Worm (Caenorhabditis elegans) whole organism, L3 larva: ENCODE data around the gene clec-148.

Experiments used
- R02D3.7 ChIP-seq: fragments of 150-350 bp; optimal IDR thresholded peaks from 2 replicates; lab custom pipeline; 2014; ENCODE audit warnings: missing biosample characterization, missing genetic modification characterization
- aly-2 ChIP-seq: fragments of 150-350 bp; optimal IDR thresholded peaks from 2 replicates; lab custom pipeline; 2014; ENCODE audit warnings: missing biosample characterization, missing genetic modification characterization
- ama-1 ChIP-seq: fragments of 150-350 bp; optimal IDR thresholded peaks from 2 replicates; lab custom pipeline; 2018
- ceh-16 ChIP-seq: sonication (generic microtip); optimal IDR thresholded peaks from 2 replicates; lab custom pipeline; 2017; ENCODE audit warnings: missing biosample characterization, missing genetic modification characterization
- ceh-28 ChIP-seq: fragments of 150-350 bp; optimal IDR thresholded peaks from 2 replicates; lab custom pipeline; 2014; ENCODE audit warnings: missing biosample characterization, missing genetic modification reagents, missing genetic modification characterization
- ceh-9 ChIP-seq: sonication (generic microtip); optimal IDR thresholded peaks from 2 replicates; lab custom pipeline; 2018; ENCODE audit warnings: missing biosample characterization, missing genetic modification characterization
- daf-12 ChIP-seq: fragments of 150-350 bp; optimal IDR thresholded peaks from 2 replicates; lab custom pipeline; 2014; ENCODE audit warnings: missing biosample characterization, missing genetic modification reagents, missing genetic modification characterization
- egl-5 ChIP-seq: fragments of 150-350 bp; optimal IDR thresholded peaks from 2 replicates; lab custom pipeline; 2017; ENCODE audit warnings: missing biosample characterization, missing genetic modification reagents, missing genetic modification characterization, inconsistent platforms
- elt-2 ChIP-seq: sonication (generic microtip); optimal IDR thresholded peaks from 2 replicates; lab custom pipeline; 2016; ENCODE audit warnings: missing genetic modification reagents, mild to moderate bottlenecking, missing genetic modification characterization, missing compliant biosample characterization
- elt-3 ChIP-seq, 3 experiments: fragments of 150-350 bp in 1 of 3; sonication (generic microtip) in 2 of 3; optimal IDR thresholded peaks; 2 replicates in 2 of 3; 4 replicates in 1 of 3; lab custom pipeline; 2014 to 2017; ENCODE audit warnings: missing biosample characterization in 3 of 3, missing genetic modification characterization in 3 of 3
- eor-1 ChIP-seq, 2 experiments: fragments of 150-350 bp; optimal IDR thresholded peaks; 2 replicates each; lab custom pipeline; 2014 to 2018; ENCODE audit warnings: missing biosample characterization in 2 of 2, missing genetic modification characterization in 2 of 2
- fkh-10 ChIP-seq: sonication (generic microtip); optimal IDR thresholded peaks from 2 replicates; lab custom pipeline; 2017; ENCODE audit warnings: missing biosample characterization, missing genetic modification reagents, missing genetic modification characterization
- fkh-2 ChIP-seq: fragments of 150-350 bp; optimal IDR thresholded peaks from 2 replicates; lab custom pipeline; 2014; ENCODE audit warnings: missing biosample characterization, missing genetic modification reagents, missing genetic modification characterization
- fos-1 ChIP-seq: fragments of 150-350 bp; optimal IDR thresholded peaks from 2 replicates; lab custom pipeline; 2014; ENCODE audit warnings: missing biosample characterization, missing genetic modification characterization
- jun-1 ChIP-seq: fragments of 150-350 bp; optimal IDR thresholded peaks from 2 replicates; lab custom pipeline; 2014; ENCODE audit warnings: missing biosample characterization, missing genetic modification reagents, missing genetic modification characterization
- lin-15B ChIP-seq: fragments of 150-350 bp; optimal IDR thresholded peaks from 2 replicates; lab custom pipeline; 2014; ENCODE audit warnings: missing biosample characterization, missing genetic modification characterization
- lin-39 ChIP-seq: fragments of 150-350 bp; optimal IDR thresholded peaks from 2 replicates; lab custom pipeline; 2018; ENCODE audit warnings: missing biosample characterization, missing genetic modification reagents, missing genetic modification characterization
- lsy-12 ChIP-seq: sonication (generic microtip); optimal IDR thresholded peaks from 2 replicates; lab custom pipeline; 2016; ENCODE audit warnings: mild to moderate bottlenecking, missing genetic modification characterization, missing compliant biosample characterization
- mdl-1 ChIP-seq: fragments of 150-350 bp; optimal IDR thresholded peaks from 2 replicates; lab custom pipeline; 2014; ENCODE audit warnings: missing biosample characterization, missing genetic modification characterization
- nfya-1 ChIP-seq: sonication (generic microtip); optimal IDR thresholded peaks from 2 replicates; lab custom pipeline; 2017; ENCODE audit warnings: missing genetic modification characterization, mild to moderate bottlenecking, missing compliant biosample characterization, antibody characterized with exemption, moderate library complexity; ENCODE audit not compliant: insufficient read depth
- nhr-12 ChIP-seq: fragments of 150-350 bp; optimal IDR thresholded peaks from 2 replicates; lab custom pipeline; 2014; ENCODE audit warnings: missing biosample characterization, missing genetic modification characterization
- nhr-237 ChIP-seq: fragments of 150-350 bp; optimal IDR thresholded peaks from 2 replicates; lab custom pipeline; 2014; ENCODE audit warnings: missing biosample characterization, missing genetic modification characterization
- nhr-25 ChIP-seq: sonication (generic microtip); optimal IDR thresholded peaks from 2 replicates; lab custom pipeline; 2017; ENCODE audit warnings: missing biosample characterization, missing genetic modification characterization
- nhr-28 ChIP-seq: fragments of 150-350 bp; optimal IDR thresholded peaks from 2 replicates; lab custom pipeline; 2014; ENCODE audit warnings: missing biosample characterization, missing genetic modification characterization
- nhr-67 ChIP-seq: fragments of 150-350 bp; optimal IDR thresholded peaks from 2 replicates; lab custom pipeline; 2014; ENCODE audit warnings: missing biosample characterization, missing genetic modification characterization
- nhr-76 ChIP-seq: fragments of 150-350 bp; sonication (generic microtip); optimal IDR thresholded peaks from 5 replicates; lab custom pipeline; 2014; ENCODE audit warnings: missing biosample characterization, missing genetic modification characterization
- nhr-77 ChIP-seq: fragments of 150-350 bp; optimal IDR thresholded peaks from 2 replicates; lab custom pipeline; 2014; ENCODE audit warnings: missing biosample characterization, missing genetic modification characterization
- pha-4 ChIP-seq: fragments of 150-350 bp; optimal IDR thresholded peaks from 2 replicates; lab custom pipeline; 2014; ENCODE audit warnings: missing biosample characterization, missing genetic modification reagents, missing genetic modification characterization
- sea-2 ChIP-seq: fragments of 150-350 bp; sonication (generic microtip); optimal IDR thresholded peaks from 4 replicates; lab custom pipeline; 2014; ENCODE audit warnings: missing biosample characterization, missing genetic modification reagents, missing genetic modification characterization
- skn-1 ChIP-seq: fragments of 150-350 bp; optimal IDR thresholded peaks from 2 replicates; lab custom pipeline; 2014; ENCODE audit warnings: missing biosample characterization, missing genetic modification characterization
- snpc-4 ChIP-seq: fragments of 150-350 bp; optimal IDR thresholded peaks from 2 replicates; lab custom pipeline; 2014; ENCODE audit warnings: missing biosample characterization, missing genetic modification characterization
- tbx-2 ChIP-seq: sonication (generic microtip); optimal IDR thresholded peaks from 2 replicates; lab custom pipeline; 2016; ENCODE audit warnings: mild to moderate bottlenecking, missing genetic modification characterization, missing compliant biosample characterization
- unc-39 ChIP-seq: sonication (generic microtip); optimal IDR thresholded peaks from 4 replicates; lab custom pipeline; 2017; ENCODE audit warnings: missing biosample characterization, missing genetic modification characterization
- unc-62 ChIP-seq: fragments of 150-350 bp; sonication (generic microtip); optimal IDR thresholded peaks from 4 replicates; lab custom pipeline; 2014; ENCODE audit warnings: missing biosample characterization, missing genetic modification reagents, missing genetic modification characterization
- zag-1 ChIP-seq: fragments of 150-350 bp; optimal IDR thresholded peaks from 2 replicates; lab custom pipeline; 2014; ENCODE audit warnings: missing biosample characterization, missing genetic modification characterization

clec-148 gene

ce11 chrIII:178126-178525, 2.5 kb upstream of the clec-148 start:
- TF ChIP-seq nhr-28 (tag; lab: Kevin White, UChicago): no peak
- no peak for TF ChIP-seq pha-4 (tag; lab: Kevin White, UChicago)
- TF ChIP-seq ceh-28: no peak
- TF ChIP-seq nhr-77 (tag; lab: Kevin White, UChicago): no peak
- TF ChIP-seq tbx-2 (tag; lab: Kevin White, UChicago): no peak
- TF ChIP-seq lin-15B: no peak
- no peak for TF ChIP-seq lin-39 (tag; lab: Kevin White, UChicago)
- TF ChIP-seq elt-3 (tag; optimal IDR thresholded peaks at IDR 0.05; lab: Kevin White, UChicago): no peak
- TF ChIP-seq skn-1 (tag; lab: Kevin White, UChicago): no peak
- TF ChIP-seq fkh-10: no peak
- no peak for TF ChIP-seq egl-5 (tag; lab: Kevin White, UChicago)
- TF ChIP-seq lsy-12 (tag; lab: Kevin White, UChicago): no peak
- TF ChIP-seq nfya-1: no peak
- TF ChIP-seq eor-1 (tag; optimal IDR thresholded peaks at IDR 0.05; lab: Kevin White, UChicago): no peak
- no peak for TF ChIP-seq fos-1 (tag; lab: Kevin White, UChicago)
- TF ChIP-seq unc-39 (tag; lab: Kevin White, UChicago): no peak

- no peak for TF ChIP-seq nhr-25 (tag; lab: Kevin White, UChicago)
- TF ChIP-seq jun-1 (tag; lab: Kevin White, UChicago): no peak
- TF ChIP-seq nhr-76 (tag; lab: Kevin White, UChicago): no peak
- TF ChIP-seq nhr-77 (tag; lab: Kevin White, UChicago): no peak
- TF ChIP-seq unc-39 (tag; lab: Kevin White, UChicago): no peak
Observed at ce11 chrIII:177715-178114, 2.1 kb upstream of the clec-148 start, which contains the start of gene F40G9.14. TSS of gene F40G9.14 (minus strand) at chrIII:177815.

DNA sequence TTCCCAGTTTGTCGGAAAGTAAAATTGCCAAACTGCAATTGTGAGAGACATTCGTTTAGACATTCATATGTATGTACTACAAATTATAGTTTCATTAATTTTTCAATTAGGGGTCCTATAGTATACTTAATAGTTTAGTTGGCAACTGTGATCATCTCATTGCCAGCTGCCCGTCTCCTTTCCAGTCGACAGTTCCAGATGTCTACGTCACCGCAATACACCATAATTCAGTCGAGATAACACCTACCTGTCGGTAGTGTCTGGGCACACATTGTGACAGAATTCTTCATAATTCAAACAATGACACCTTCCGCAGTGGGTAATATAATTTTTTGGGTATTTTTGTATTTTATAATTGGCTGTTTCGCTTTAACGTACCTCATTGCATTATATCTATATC, 2.1 kb downstream of the clec-148 start, which contains the start of gene F40G9.19:
TSS of gene F40G9.19 (plus strand) at position 301 of the 400 bp plus-strand sequence.
- TF ChIP-seq jun-1 (tag; lab: Kevin White, UChicago) (no peak), nhr-76 (tag; lab: Kevin White, UChicago) (no peak), nhr-28 (tag; lab: Kevin White, UChicago) (no peak), nhr-25 (tag; lab: Kevin White, UChicago) (no peak), zag-1 (no peak), ceh-9 (tag; lab: Kevin White, UChicago) (no peak)
- TF ChIP-seq, all 47 proteins: peak for 0

- no peak for TF ChIP-seq nhr-12 (tag; lab: Kevin White, UChicago)
- TF ChIP-seq elt-2: no peak
- no peak for TF ChIP-seq nhr-237
- no peak for TF ChIP-seq unc-39 (tag; lab: Kevin White, UChicago)
- TF ChIP-seq ceh-9 (tag; lab: Kevin White, UChicago): no peak
- TF ChIP-seq unc-62 (GFP tag; lab: Kevin White, UChicago): no peak
- TF ChIP-seq ceh-28: no peak
- no peak for TF ChIP-seq sea-2
- no peak for TF ChIP-seq jun-1 (tag; lab: Kevin White, UChicago)
- TF ChIP-seq ceh-16: no peak
- TF ChIP-seq egl-5 (tag; lab: Kevin White, UChicago): no peak
- no peak for TF ChIP-seq daf-12 (tag; lab: Kevin White, UChicago)
- no peak for TF ChIP-seq lin-15B
- no peak for TF ChIP-seq fkh-10
- no peak for TF ChIP-seq elt-3 (tag; optimal IDR thresholded peaks at IDR 0.05; lab: Kevin White, UChicago)
- TF ChIP-seq mdl-1 (tag; lab: Kevin White, UChicago): no peak
- no peak for TF ChIP-seq fkh-2 (tag; lab: Kevin White, UChicago)
- TF ChIP-seq tbx-2 (tag; lab: Kevin White, UChicago): no peak
- TF ChIP-seq snpc-4 (tag; lab: Kevin White, UChicago): no peak
- no peak for TF ChIP-seq nfya-1
Observed at ce11 chrIII:171617-172016, 4.0 kb downstream of the clec-148 start, which contains the start of the genes F40G9.9 and F40G9.12. TSS of gene F40G9.9 (minus strand) at chrIII:171717. TSS of gene F40G9.12 (plus strand) at chrIII:171847.

DNA sequence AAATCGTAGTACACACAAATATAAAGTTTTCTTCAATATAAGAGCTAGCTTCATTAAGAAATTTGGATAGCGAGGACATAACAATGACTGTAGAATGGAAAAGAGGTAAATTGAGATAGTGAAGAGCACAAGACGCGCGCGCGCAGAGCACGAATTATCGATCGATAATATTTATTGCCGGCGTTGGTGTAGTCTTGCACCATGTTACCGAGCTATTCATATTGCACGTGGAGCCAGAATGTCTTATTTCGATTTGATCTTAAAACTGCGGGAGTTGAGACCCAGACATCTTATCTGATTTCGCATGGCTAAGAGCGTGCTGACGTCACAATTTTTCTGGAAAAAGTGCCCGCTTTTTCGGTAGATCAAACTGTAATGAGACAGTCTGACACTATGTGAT, 6.2 kb downstream of the clec-148 start, which contains the start of gene F40G9.18:
TSS of gene F40G9.18 (minus strand) at position 101 of the 400 bp plus-strand sequence.
- no peak for TF ChIP-seq ama-1 (lab: Kevin White, UChicago)
- no peak for TF ChIP-seq fkh-10
- TF ChIP-seq nhr-67 (tag; lab: Kevin White, UChicago): no peak
- no peak for TF ChIP-seq unc-62 (GFP tag; lab: Kevin White, UChicago)
- TF ChIP-seq nhr-76 (tag; lab: Kevin White, UChicago): no peak
- TF ChIP-seq nhr-28 (tag; lab: Kevin White, UChicago): no peak
- no peak for TF ChIP-seq R02D3.7 (tag; lab: Kevin White, UChicago)
- no peak for TF ChIP-seq unc-39 (tag; lab: Kevin White, UChicago)
- TF ChIP-seq aly-2 (tag; lab: Kevin White, UChicago): no peak
- TF ChIP-seq nhr-237: no peak
